Fruit fly (Drosophila melanogaster): ENCODE data around the gene LanB2.

The LanB2 gene

dm6 chr3L:9566849-9567248 lies 47.9 kb upstream of the LanB2 start (continued):
- TF ChIP-seq acj6 (GFP tag; optimal IDR thresholded peaks at IDR 0.05) = peak; percentile 42
- no peak for TF ChIP-seq lz (GFP tag; optimal IDR thresholded peaks at IDR 0.05)
- TF ChIP-seq topi (GFP tag; optimal IDR thresholded peaks at IDR 0.05) = no peak
- TF ChIP-seq fkh (GFP tag; optimal IDR thresholded peaks at IDR 0.05) = no peak
- no peak for TF ChIP-seq Sox15 (GFP tag; optimal IDR thresholded peaks at IDR 0.05)
- peak; percentile 80 for TF ChIP-seq CG6276 (GFP tag; optimal IDR thresholded peaks at IDR 0.05)
- peak; percentile 31 for TF ChIP-seq dsx (GFP tag; optimal IDR thresholded peaks at IDR 0.05; ENCODE audit: poor library complexity, severe bottlenecking)
- TF ChIP-seq Sox102F (GFP tag; optimal IDR thresholded peaks at IDR 0.05) = no peak
- no peak for TF ChIP-seq spab (GFP tag; optimal IDR thresholded peaks at IDR 0.05)
- peak; percentile 34 for TF ChIP-seq CG16779 (tag; optimal IDR thresholded peaks at IDR 0.05)
- TF ChIP-seq CG11294 (GFP tag; IDR thresholded peaks at IDR 0.05) = peak; percentile 55
- peak; percentile 70 for TF ChIP-seq achi (GFP tag; optimal IDR thresholded peaks at IDR 0.05)
- TF ChIP-seq fd85E (GFP tag; optimal IDR thresholded peaks at IDR 0.05) = no peak
- TF ChIP-seq CG1621 (tag; optimal IDR thresholded peaks at IDR 0.05) = no peak
- no peak for TF ChIP-seq CG11902 (GFP tag; optimal IDR thresholded peaks at IDR 0.05)
- TF ChIP-seq Eip93F (GFP tag; optimal IDR thresholded peaks at IDR 0.05) = no peak
- TF ChIP-seq Ets21C (GFP tag; optimal IDR thresholded peaks at IDR 0.05) = no peak
- peak; percentile 65 for TF ChIP-seq Sox14 (GFP tag; optimal IDR thresholded peaks at IDR 0.05)
- TF ChIP-seq CG7368 (GFP tag; optimal IDR thresholded peaks at IDR 0.05) = peak; percentile 22
- peak; percentile 13 for TF ChIP-seq CG10669 (GFP tag; optimal IDR thresholded peaks at IDR 0.05)
- peak; percentile 37 for TF ChIP-seq Eip75B (GFP tag; optimal IDR thresholded peaks at IDR 0.05)
- no peak for TF ChIP-seq ss (GFP tag; optimal IDR thresholded peaks at IDR 0.05)
- TF ChIP-seq Smox (GFP tag; optimal IDR thresholded peaks at IDR 0.05) = no peak
- TF ChIP-seq CG4318 (GFP tag; optimal IDR thresholded peaks at IDR 0.05) = peak; percentile 80
- TF ChIP-seq CG6792 (GFP tag; optimal IDR thresholded peaks at IDR 0.05) = peak; percentile 3
- TF ChIP-seq CG6854 (GFP tag; optimal IDR thresholded peaks at IDR 0.05) = no peak
- peak; percentile 38 for TF ChIP-seq CG6808 (GFP tag; optimal IDR thresholded peaks at IDR 0.05)
- TF ChIP-seq CG10631 (GFP tag; optimal IDR thresholded peaks at IDR 0.05) = peak; percentile 67
- peak; percentile 56 for TF ChIP-seq Ets96B (tag; optimal IDR thresholded peaks at IDR 0.05)

dm6 chr3L:9567748-9568147 lies 47.0 kb upstream of the LanB2 start:
- TF ChIP-seq fkh (GFP tag; optimal IDR thresholded peaks at IDR 0.05) (peak; percentile 62), Gug (GFP tag; IDR thresholded peaks at IDR 0.05) (no peak)

DNA sequence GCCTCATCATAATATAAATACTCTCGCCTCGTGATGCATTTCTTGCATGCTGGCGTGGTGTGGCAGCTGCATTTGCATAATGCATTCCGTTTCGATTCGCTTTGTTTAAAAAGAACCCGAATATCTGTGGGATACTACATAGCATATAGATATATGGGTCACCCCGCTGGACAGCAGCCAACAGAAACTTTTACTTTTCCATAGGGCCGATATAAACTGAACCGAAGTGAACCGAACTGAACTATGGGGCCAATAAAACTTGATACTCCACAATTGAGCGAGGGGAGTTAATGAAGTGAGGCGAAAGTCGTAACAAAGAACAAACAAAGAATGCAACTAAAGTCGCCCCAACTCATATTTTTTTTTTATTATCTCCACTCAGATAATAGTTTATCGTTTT lies 45.5 kb upstream of the LanB2 start:
- TF ChIP-seq CG7368 (GFP tag; optimal IDR thresholded peaks at IDR 0.05) (no peak), Eip78C (GFP tag) (peak; percentile 8)

- TF ChIP-seq fkh (GFP tag; optimal IDR thresholded peaks at IDR 0.05) = no peak
- peak; percentile 24; the same call in 2 of the 3 replicates for TF ChIP-seq CG8119 (GFP tag; IDR thresholded peaks at IDR 0.05)
- TF ChIP-seq CG6792 (GFP tag; optimal IDR thresholded peaks at IDR 0.05) = no peak
- TF ChIP-seq CG32006 (GFP tag; optimal IDR thresholded peaks at IDR 0.05) = peak; percentile 59
- no peak for TF ChIP-seq CG10669 (GFP tag; optimal IDR thresholded peaks at IDR 0.05)
- TF ChIP-seq dsx (GFP tag; optimal IDR thresholded peaks at IDR 0.05; ENCODE audit: poor library complexity, severe bottlenecking) = no peak
- TF ChIP-seq Hr4 (GFP tag; optimal IDR thresholded peaks at IDR 0.05) = peak; percentile 42
- TF ChIP-seq cyc (GFP tag; optimal IDR thresholded peaks at IDR 0.05) = no peak
- TF ChIP-seq CG11902 (GFP tag; optimal IDR thresholded peaks at IDR 0.05) = no peak
- peak; percentile 9 for TF ChIP-seq CG4318 (GFP tag; optimal IDR thresholded peaks at IDR 0.05)
- no peak for TF ChIP-seq spab (GFP tag; optimal IDR thresholded peaks at IDR 0.05)
- TF ChIP-seq lz (GFP tag; optimal IDR thresholded peaks at IDR 0.05) = no peak
- TF ChIP-seq CG6808 (GFP tag; optimal IDR thresholded peaks at IDR 0.05) = no peak
- TF ChIP-seq Smox (GFP tag; optimal IDR thresholded peaks at IDR 0.05) = no peak
- no peak for TF ChIP-seq CG11294 (GFP tag; IDR thresholded peaks at IDR 0.05)
- peak; percentile 57; the same call in 1 of the 3 replicates for TF ChIP-seq eg (GFP tag; IDR thresholded peaks at IDR 0.05)
- no peak for TF ChIP-seq Met (GFP tag; optimal IDR thresholded peaks at IDR 0.05)
- no peak for TF ChIP-seq CG11762 (GFP tag; optimal IDR thresholded peaks at IDR 0.05; ENCODE audit: insufficient read depth)
- TF ChIP-seq CG3919 (GFP tag; optimal IDR thresholded peaks at IDR 0.05) = no peak
- TF ChIP-seq Eip78C (GFP tag) = peak; percentile 13
- TF ChIP-seq CG15336 (GFP tag; IDR thresholded peaks at IDR 0.05) = peak; percentile 65
- no peak for TF ChIP-seq net (GFP tag; optimal IDR thresholded peaks at IDR 0.05)
- no peak for TF ChIP-seq CG6276 (GFP tag; optimal IDR thresholded peaks at IDR 0.05)
Observed at dm6 chr3L:9569849-9570248, 44.9 kb upstream of the LanB2 start.
